Worm (Caenorhabditis elegans) whole organism, young adult: ENCODE results near the gene nhr-257.
A peak's percentile ranks its signal among the peaks of the same experiment; 100 is the strongest.
"Not testable (repeated sequence)": the region's sequence is repeated elsewhere in the genome, so short reads cannot be mapped to it uniquely, and the experiment has no call there.

Experiments
- B0336.3 ChIP-seq: fragments of 200-800 bp; sonication (Bioruptor generic); IDR thresholded peaks from 2 replicates; pipeline ENCODE4 v1.3.6; 2022; ENCODE audit warnings: missing genetic modification characterization, missing compliant biosample characterization
- C06A6.2 ChIP-seq: fragments of 200-800 bp; sonication (Bioruptor generic); conservative IDR thresholded peaks from 2 replicates; pipeline ENCODE4 v1.3.6; 2022; ENCODE audit warnings: missing genetic modification characterization, missing compliant biosample characterization
- K11D2.4 ChIP-seq: fragments of 200-800 bp; sonication (Bioruptor generic); IDR thresholded peaks from 2 replicates; pipeline ENCODE4 v1.3.6; 2022; ENCODE audit warnings: missing genetic modification reagents, missing genetic modification characterization, missing compliant biosample characterization
- K12H6.12 ChIP-seq: fragments of 200-800 bp; sonication (Bioruptor generic); optimal IDR thresholded peaks from 2 replicates; lab custom pipeline; 2018; ENCODE audit warnings: mild to moderate bottlenecking, missing genetic modification characterization, missing compliant biosample characterization
- Y53G8AR.9 ChIP-seq: fragments of 200-800 bp; sonication (Bioruptor generic); conservative IDR thresholded peaks from 2 replicates; pipeline ENCODE4 v1.3.6; 2022; ENCODE audit warnings: missing genetic modification reagents, missing genetic modification characterization, missing compliant biosample characterization
- Y56A3A.18 ChIP-seq: fragments of 200-800 bp; sonication (Bioruptor generic); IDR thresholded peaks from 2 replicates; pipeline ENCODE4 v1.3.6; 2022; ENCODE audit warnings: missing genetic modification reagents, missing genetic modification characterization, missing compliant biosample characterization
- aptf-2 ChIP-seq: fragments of 200-800 bp; sonication (Bioruptor generic); conservative IDR thresholded peaks from 2 replicates; pipeline ENCODE4 v1.3.6; 2022; ENCODE audit warnings: missing genetic modification reagents, missing genetic modification characterization, missing compliant biosample characterization
- atf-7 ChIP-seq: sonication (generic microtip); optimal IDR thresholded peaks from 2 replicates; lab custom pipeline; 2017; ENCODE audit warnings: mild to moderate bottlenecking, missing genetic modification characterization, missing compliant biosample characterization
- attf-5 ChIP-seq: fragments of 200-800 bp; sonication (Bioruptor generic); optimal IDR thresholded peaks from 2 replicates; lab custom pipeline; 2018; ENCODE audit warnings: mild to moderate bottlenecking, missing genetic modification characterization, missing compliant biosample characterization
- cebp-1 ChIP-seq, 2 experiments: fragments of 200-800 bp in 1 of 2; sonication (Bioruptor generic) in 1 of 2; sonication (generic microtip) in 1 of 2; IDR thresholded peaks in 1 of 2; optimal IDR thresholded peaks in 1 of 2; 2 replicates each; pipeline versions ENCODE4 v1.3.6 to Lab custom; 2017 to 2022; ENCODE audit warnings: missing compliant biosample characterization in 2 of 2, missing genetic modification characterization in 2 of 2, mild to moderate bottlenecking in 1 of 2, missing genetic modification reagents in 1 of 2, moderate library complexity in 1 of 2
- ceh-100 ChIP-seq: fragments of 200-800 bp; sonication (Bioruptor generic); IDR thresholded peaks from 2 replicates; pipeline ENCODE4 v1.3.6; 2022; ENCODE audit warnings: missing genetic modification reagents, missing genetic modification characterization, missing compliant biosample characterization
- ceh-27 ChIP-seq: fragments of 200-800 bp; sonication (Bioruptor generic); optimal IDR thresholded peaks from 2 replicates; lab custom pipeline; 2018; ENCODE audit warnings: mild to moderate bottlenecking, missing genetic modification characterization, moderate library complexity, missing compliant biosample characterization
- ceh-91 ChIP-seq: fragments of 200-800 bp; sonication (Bioruptor generic); IDR thresholded peaks from 2 replicates; pipeline ENCODE4 v1.3.6; 2022; ENCODE audit warnings: missing genetic modification reagents, missing genetic modification characterization, missing compliant biosample characterization
- efl-1 ChIP-seq: fragments of 150-350 bp; optimal IDR thresholded peaks from 2 replicates; lab custom pipeline; 2014; ENCODE audit warnings: missing biosample characterization, missing genetic modification reagents, missing genetic modification characterization
- let-526 ChIP-seq: fragments of 200-800 bp; sonication (Bioruptor generic); IDR thresholded peaks from 2 replicates; pipeline ENCODE4 v1.3.6; 2022; ENCODE audit warnings: missing genetic modification reagents, missing genetic modification characterization, missing compliant biosample characterization
- lin-54 ChIP-seq: fragments of 200-800 bp; sonication (Bioruptor generic); optimal IDR thresholded peaks from 2 replicates; lab custom pipeline; 2018; ENCODE audit warnings: mild to moderate bottlenecking, missing genetic modification characterization, missing compliant biosample characterization
- lir-1 ChIP-seq: fragments of 200-800 bp; sonication (Bioruptor generic); conservative IDR thresholded peaks from 2 replicates; pipeline ENCODE4 v1.3.6; 2022; ENCODE audit warnings: missing genetic modification reagents, missing genetic modification characterization, missing compliant biosample characterization
- lsy-27 ChIP-seq: sonication (generic microtip); optimal IDR thresholded peaks from 2 replicates; lab custom pipeline; 2017; ENCODE audit warnings: missing genetic modification characterization, mild to moderate bottlenecking, missing compliant biosample characterization, antibody characterized with exemption, missing genotype, borderline replicate concordance; ENCODE audit not compliant: insufficient read depth
- madf-6 ChIP-seq: fragments of 200-800 bp; sonication (Bioruptor generic); IDR thresholded peaks from 2 replicates; pipeline ENCODE4 v1.3.6; 2022; ENCODE audit warnings: missing genetic modification reagents, missing genetic modification characterization, missing compliant biosample characterization
- madf-8 ChIP-seq: fragments of 200-800 bp; sonication (Bioruptor generic); conservative IDR thresholded peaks from 2 replicates; pipeline ENCODE4 v1.3.6; 2022; ENCODE audit warnings: missing genetic modification reagents, missing genetic modification characterization, missing compliant biosample characterization
- mcd-1 ChIP-seq: fragments of 200-800 bp; sonication (Bioruptor generic); IDR thresholded peaks from 2 replicates; pipeline ENCODE4 v1.3.6; 2022; ENCODE audit warnings: missing genetic modification reagents, missing genetic modification characterization, missing compliant biosample characterization
- mxl-1 ChIP-seq: sonication (generic microtip); optimal IDR thresholded peaks from 2 replicates; lab custom pipeline; 2016; ENCODE audit warnings: missing genetic modification characterization, missing compliant biosample characterization
- nfya-2 ChIP-seq: fragments of 200-800 bp; sonication (Bioruptor generic); IDR thresholded peaks from 2 replicates; pipeline ENCODE4 v1.3.6; 2022; ENCODE audit warnings: missing genetic modification reagents, missing genetic modification characterization, missing compliant biosample characterization
- pbrm-1 ChIP-seq: fragments of 200-800 bp; sonication (Bioruptor generic); IDR thresholded peaks from 2 replicates; pipeline ENCODE4 v1.3.6; 2022; ENCODE audit warnings: missing genetic modification reagents, missing genetic modification characterization, missing compliant biosample characterization
- sea-2 ChIP-seq: fragments of 200-800 bp; sonication (Bioruptor generic); IDR thresholded peaks from 2 replicates; pipeline ENCODE4 v1.3.6; 2022; ENCODE audit warnings: missing genetic modification characterization, missing compliant biosample characterization
- tbx-9 ChIP-seq: sonication (generic microtip); optimal IDR thresholded peaks from 2 replicates; lab custom pipeline; 2016; ENCODE audit warnings: borderline replicate concordance, missing genetic modification characterization, inconsistent platforms, missing compliant biosample characterization
- zfh-2 ChIP-seq: fragments of 200-800 bp; sonication (Bioruptor generic); conservative IDR thresholded peaks from 2 replicates; pipeline ENCODE4 v1.3.6; 2022; ENCODE audit warnings: missing genetic modification reagents, missing genetic modification characterization, missing compliant biosample characterization
- ztf-28 ChIP-seq: fragments of 200-800 bp; sonication (Bioruptor generic); IDR thresholded peaks from 2 replicates; pipeline ENCODE4 v1.3.6; 2022; ENCODE audit warnings: missing genetic modification reagents, missing genetic modification characterization, missing compliant biosample characterization

nhr-257 gene

ce11 chrII:3816251-3816849, 36.4 kb upstream of the nhr-257 start, which contains the start of gene fbxa-24:
Gene fbxa-24, plus strand, starts transcription at chrII:3816526.
- TF ChIP-seq let-526 (0 out of 2 replicates have a peak, but pooled peaks have one; percentile 25), pbrm-1 (GFP tag; lab: Robert Waterston, UW) (peak; percentile 35; the same call in 1 of the 2 replicates), K11D2.4 (GFP tag; lab: Robert Waterston, UW) (0 out of 2 replicates have a peak, but pooled peaks have one; percentile 31), ceh-27 (GFP tag; lab: Kevin White, UChicago) (peak; percentile 54), C06A6.2 (peak; percentile 29; the same call in 1 of the 2 replicates), mcd-1 (GFP tag; lab: Robert Waterston, UW) (peak; percentile 55), cebp-1 (tag; optimal IDR thresholded peaks at IDR 0.05; lab: Kevin White, UChicago) (peak; percentile 12), zfh-2 (GFP tag; lab: Robert Waterston, UW) (0 out of 2 replicates have a peak, but pooled peaks have one; percentile 20)
- not testable (repeated sequence) for TF ChIP-seq cebp-1 (GFP tag; IDR thresholded peaks at IDR 0.05; lab: Robert Waterston, UW)
- TF ChIP-seq, all 124 proteins: peak for 8; not testable (repeated sequence) for 116

- TF ChIP-seq ceh-91, result no peak
- TF ChIP-seq aptf-2 (GFP tag; lab: Robert Waterston, UW), result peak; percentile 86
- TF ChIP-seq B0336.3 (GFP tag; lab: Robert Waterston, UW), result no peak
- peak; percentile 63 for TF ChIP-seq efl-1
- 0 out of 2 replicates have a peak, but pooled peaks have one; percentile 15 for TF ChIP-seq madf-6 (GFP tag; lab: Robert Waterston, UW)
- TF ChIP-seq, all 124 proteins: peak for 3
Measured at ce11 chrII:3821248-3821647, 31.5 kb upstream of the nhr-257 start, which contains the start of gene F54D10.7. Gene F54D10.7, minus strand, starts transcription at chrII:3821296.

- TF ChIP-seq mxl-1 (no peak), lir-1 (GFP tag; lab: Robert Waterston, UW) (no peak), K12H6.12 (no peak), C06A6.2 (no peak), atf-7 (tag; lab: Kevin White, UChicago) (no peak), ceh-100 (no peak), madf-8 (GFP tag; lab: Robert Waterston, UW) (no peak), Y56A3A.18 (no peak), Y53G8AR.9 (GFP tag; lab: Robert Waterston, UW) (no peak)
Measured at ce11 chrII:3823855-3824254, 28.9 kb upstream of the nhr-257 start, which contains the start of gene skr-15. Gene skr-15, plus strand, starts transcription at chrII:3824155.

ce11 chrII:3827801-3828200, 25.0 kb upstream of the nhr-257 start, which contains the start of gene F54D10.8:
Gene F54D10.8, minus strand, starts transcription at chrII:3827901.
- no peak for TF ChIP-seq pbrm-1 (GFP tag; lab: Robert Waterston, UW)
- TF ChIP-seq, all 124 proteins: peak for 0

ce11 chrII:3829623-3830022, 23.1 kb upstream of the nhr-257 start:
- no peak for TF ChIP-seq Y53G8AR.9 (GFP tag; lab: Robert Waterston, UW)
- TF ChIP-seq Y56A3A.18, result no peak
- no peak for TF ChIP-seq lin-54 (GFP tag; lab: Kevin White, UChicago)
- no peak for TF ChIP-seq ztf-28 (GFP tag; lab: Robert Waterston, UW)
- no peak for TF ChIP-seq tbx-9 (tag; lab: Kevin White, UChicago)
- TF ChIP-seq lsy-27 (tag; lab: Kevin White, UChicago), result no peak
- no peak for TF ChIP-seq sea-2 (GFP tag; lab: Robert Waterston, UW)
- no peak for TF ChIP-seq attf-5 (GFP tag; lab: Kevin White, UChicago)
- no peak for TF ChIP-seq ceh-27 (GFP tag; lab: Kevin White, UChicago)
- TF ChIP-seq nfya-2 (GFP tag; lab: Robert Waterston, UW), result no peak
